Worm (Caenorhabditis elegans) whole organism, L4/young adult: Measurements from ENCODE around the gene H28G03.2.
A peak's percentile ranks its signal among the peaks of the same experiment; 100 is the strongest.

Experiments
- W03F9.2 ChIP-seq: fragments of 150-350 bp; optimal IDR thresholded peaks from 2 replicates; lab custom pipeline; 2014; ENCODE audit warnings: missing biosample characterization, missing genetic modification characterization
- dao-5 ChIP-seq: sonication (generic microtip); optimal IDR thresholded peaks from 2 replicates; lab custom pipeline; 2016; ENCODE audit warnings: missing genotype, missing genetic modification characterization, moderate library complexity, missing compliant biosample characterization
- him-1 ChIP-seq: sonication (generic microtip); optimal IDR thresholded peaks from 2 replicates; lab custom pipeline; 2016; ENCODE audit warnings: missing genotype, missing genetic modification reagents, missing genetic modification characterization, missing compliant biosample characterization

Gene H28G03.2

DNA sequence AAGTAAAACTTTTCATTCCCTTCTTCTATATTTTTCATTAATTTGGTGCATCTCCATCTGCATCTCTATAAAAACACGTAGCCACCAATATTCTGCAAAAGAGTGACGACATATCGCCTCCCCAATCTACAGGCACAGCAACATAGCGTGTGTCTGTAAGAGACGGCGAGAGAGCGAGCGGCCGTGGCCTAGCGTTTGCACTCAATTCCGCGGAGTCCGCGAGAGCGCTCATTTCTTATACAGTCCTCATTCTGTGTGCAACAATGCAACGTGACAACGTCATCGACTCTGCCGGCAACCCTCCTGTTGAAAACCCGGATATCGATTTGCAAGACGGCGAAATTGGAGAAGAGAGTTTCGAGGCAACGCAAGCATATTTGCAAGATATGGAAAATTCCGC is at the start of gene H28G03.2:
H28G03.2 (plus strand) TSS at position 200 of the 400 bp plus-strand sequence.
- TF ChIP-seq dao-5 (tag; lab: Kevin White, UChicago), result no peak
- no peak for TF ChIP-seq W03F9.2 (tag; lab: Kevin White, UChicago)
- no peak for TF ChIP-seq him-1 (tag; lab: Kevin White, UChicago)

DNA sequence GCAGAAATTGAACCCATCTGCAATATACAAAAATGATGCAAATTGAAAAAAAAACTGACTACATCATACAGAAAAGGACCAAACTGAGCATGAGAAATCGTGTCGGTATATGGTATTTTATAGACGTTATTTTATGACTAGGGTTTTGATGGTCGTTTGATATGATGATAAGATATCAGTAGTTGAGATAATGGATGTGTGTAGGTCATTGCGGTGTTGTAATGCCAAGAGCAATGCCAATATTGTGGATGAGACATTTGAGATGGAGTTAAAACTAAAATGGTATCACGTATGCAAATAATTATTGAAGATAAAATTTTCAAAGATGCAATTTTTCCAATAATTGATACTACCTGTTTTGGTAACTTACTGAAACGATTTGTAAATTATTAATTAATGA is 45.9 kb upstream of the H28G03.2 start, which contains the start of gene C31H2.4:
C31H2.4 (minus strand) TSS at position 19 of the 400 bp plus-strand sequence.
- TF ChIP-seq dao-5 (tag; lab: Kevin White, UChicago) (no peak), him-1 (tag; lab: Kevin White, UChicago) (no peak), W03F9.2 (tag; lab: Kevin White, UChicago) (no peak)

DNA sequence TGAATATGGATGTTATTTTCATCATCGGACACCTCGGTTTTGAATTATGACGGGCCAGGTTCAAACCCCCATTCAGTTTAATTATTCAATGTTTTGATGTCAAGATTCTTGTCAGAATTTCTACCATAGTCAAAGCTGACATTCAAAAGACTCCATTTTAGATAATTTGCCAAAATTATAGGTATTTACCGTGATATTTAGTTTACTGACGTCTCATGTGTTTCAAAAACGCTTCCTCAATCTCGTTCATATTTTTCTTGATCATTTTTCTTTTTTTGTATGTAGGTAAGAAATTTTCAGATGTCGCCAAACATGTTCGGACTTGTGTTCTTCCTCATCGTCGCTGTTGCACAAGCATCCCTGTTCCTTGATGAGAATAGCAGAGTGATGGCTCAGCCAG is 42.8 kb upstream of the H28G03.2 start, which contains the start of gene EGAP5.1:
EGAP5.1 (plus strand) TSS at position 301 of the 400 bp plus-strand sequence.
- no peak for TF ChIP-seq W03F9.2 (tag; lab: Kevin White, UChicago)
- TF ChIP-seq dao-5 (tag; lab: Kevin White, UChicago), result no peak
- TF ChIP-seq him-1 (tag; lab: Kevin White, UChicago), result no peak

DNA sequence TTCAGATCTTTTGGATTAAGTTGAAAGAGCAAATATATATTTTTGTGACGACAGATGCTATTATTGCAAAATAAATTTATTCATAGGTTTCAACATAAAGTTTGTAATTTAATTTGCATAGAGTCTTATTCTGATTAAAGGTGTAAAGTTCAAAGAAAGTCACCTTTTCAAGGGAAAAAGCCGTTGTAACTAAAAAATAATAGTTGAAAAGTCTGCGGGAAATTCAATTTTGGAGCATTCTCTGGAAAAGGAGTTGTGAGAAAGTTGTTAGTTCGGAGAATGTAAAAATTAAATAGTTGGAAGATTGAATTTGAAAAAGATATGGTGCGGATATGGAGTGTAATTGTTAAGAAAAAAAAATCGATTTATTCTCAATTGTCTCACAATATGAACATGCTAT is 41.5 kb upstream of the H28G03.2 start:
- TF ChIP-seq dao-5 (tag; lab: Kevin White, UChicago) (no peak), him-1 (tag; lab: Kevin White, UChicago) (no peak), W03F9.2 (tag; lab: Kevin White, UChicago) (no peak)

DNA sequence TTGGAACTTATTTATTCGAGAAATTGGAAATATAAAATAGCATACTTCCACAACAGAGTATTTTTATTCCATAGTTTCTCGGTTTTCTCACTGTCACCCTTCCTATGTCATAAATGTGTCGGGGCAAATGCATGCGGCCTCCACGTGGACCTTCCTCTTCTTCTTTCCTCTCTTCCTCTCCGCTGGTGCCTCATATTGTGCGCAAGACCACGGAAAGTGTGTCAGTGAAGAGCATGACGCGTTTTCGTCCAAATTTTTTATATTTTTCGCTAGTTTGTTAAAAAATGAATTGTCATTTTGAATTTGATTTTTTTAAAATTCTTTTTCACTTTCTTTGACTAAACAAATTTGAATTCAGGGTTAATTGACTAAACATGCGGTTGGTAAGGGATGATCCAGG is 40.5 kb upstream of the H28G03.2 start, which contains the start of gene mans-3:
mans-3 (plus strand) TSS at position 359 of the 400 bp plus-strand sequence.
- TF ChIP-seq him-1 (tag; lab: Kevin White, UChicago) (peak; percentile 64), W03F9.2 (tag; lab: Kevin White, UChicago) (peak; percentile 90), dao-5 (tag; lab: Kevin White, UChicago) (no peak)

DNA sequence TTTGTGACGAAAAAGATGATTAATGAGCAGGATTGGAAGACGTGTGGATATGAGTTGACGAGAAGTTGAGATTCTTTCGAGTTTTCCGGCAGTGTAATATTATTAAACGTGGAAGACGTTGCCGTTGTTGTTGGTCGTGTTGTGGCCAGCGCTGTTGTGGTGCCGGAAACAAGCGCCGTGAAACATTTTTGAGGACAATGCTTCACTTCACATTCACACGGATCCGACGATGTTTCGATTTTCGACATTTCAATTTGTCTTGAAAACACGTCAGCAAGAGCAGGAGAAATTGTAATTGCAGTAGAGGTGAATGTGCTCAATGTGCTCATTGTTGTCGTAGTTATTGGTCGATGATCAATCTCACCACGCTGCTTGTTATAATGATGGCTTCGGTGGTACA is 36.8 kb upstream of the H28G03.2 start:
- TF ChIP-seq W03F9.2 (tag; lab: Kevin White, UChicago) (no peak), dao-5 (tag; lab: Kevin White, UChicago) (no peak)

DNA sequence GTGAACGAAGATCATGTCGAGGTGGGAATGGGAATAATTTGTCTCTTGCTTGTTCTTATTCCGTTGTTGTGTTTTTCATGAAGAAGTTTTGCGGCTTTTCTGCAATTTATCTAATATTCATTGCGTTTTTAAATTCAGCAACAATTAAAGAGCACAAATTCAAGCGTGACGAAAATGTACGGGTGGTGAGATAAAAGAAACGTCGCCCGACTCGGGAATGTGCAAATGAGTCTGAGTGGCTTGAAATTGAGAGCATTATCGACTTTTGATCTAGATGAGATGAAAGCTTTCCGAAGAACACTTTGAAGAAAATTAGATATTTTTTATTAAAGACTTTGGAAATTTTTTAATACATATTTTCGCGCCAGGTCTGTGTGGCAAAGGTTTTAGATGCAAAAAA is 34.5 kb upstream of the H28G03.2 start, which contains the start of gene T03G11.10:
T03G11.10 (minus strand) TSS at position 101 of the 400 bp plus-strand sequence.
- TF ChIP-seq dao-5 (tag; lab: Kevin White, UChicago), result no peak
- TF ChIP-seq W03F9.2 (tag; lab: Kevin White, UChicago), result no peak

DNA sequence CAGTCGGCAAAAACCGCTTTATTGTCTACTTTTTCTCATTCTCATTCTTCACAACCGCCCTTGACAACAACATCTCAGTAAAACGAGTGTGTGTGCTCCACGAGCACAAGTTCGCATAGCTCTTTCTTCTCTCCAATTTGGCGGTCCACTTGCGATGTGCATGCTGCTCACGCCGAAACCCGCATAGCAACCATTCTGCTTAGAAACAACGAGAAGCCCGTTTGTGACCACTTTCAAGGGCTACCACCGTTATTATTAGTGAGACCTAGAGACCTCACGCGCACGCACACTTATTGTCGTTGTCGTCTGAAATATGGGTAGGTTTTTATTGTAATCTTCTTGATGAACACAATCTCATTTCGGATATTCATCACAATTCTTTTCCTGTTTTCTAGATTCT is 31.3 kb upstream of the H28G03.2 start, which contains the start of gene zchc-1A:
zchc-1A (plus strand) TSS at position 114 of the 400 bp plus-strand sequence.
- TF ChIP-seq W03F9.2 (tag; lab: Kevin White, UChicago) (no peak), dao-5 (tag; lab: Kevin White, UChicago) (no peak), him-1 (tag; lab: Kevin White, UChicago) (no peak)

DNA sequence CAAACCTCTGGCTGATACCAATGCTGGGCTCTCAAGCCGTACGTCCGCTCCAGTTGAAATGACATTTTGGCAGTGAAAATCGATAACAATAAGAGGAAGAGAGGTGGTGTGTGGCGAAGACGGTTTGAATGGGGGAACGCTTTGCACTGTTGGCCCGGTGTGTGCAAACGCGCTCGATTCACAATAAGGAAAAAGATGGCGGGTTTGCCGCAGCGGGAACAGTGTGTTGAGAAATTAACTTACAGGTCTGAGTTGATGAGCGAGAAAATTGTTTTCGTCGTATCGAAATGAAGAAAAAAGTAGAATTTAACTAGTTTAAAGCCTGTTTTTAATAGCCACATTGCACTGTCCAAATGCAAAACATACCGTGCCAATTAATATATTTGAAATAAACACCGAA is 26.5 kb upstream of the H28G03.2 start, which contains the start of gene metl-9:
metl-9 (minus strand) TSS at position 101 of the 400 bp plus-strand sequence.
- no peak for TF ChIP-seq W03F9.2 (tag; lab: Kevin White, UChicago)
- no peak for TF ChIP-seq dao-5 (tag; lab: Kevin White, UChicago)
- TF ChIP-seq him-1 (tag; lab: Kevin White, UChicago), result no peak

DNA sequence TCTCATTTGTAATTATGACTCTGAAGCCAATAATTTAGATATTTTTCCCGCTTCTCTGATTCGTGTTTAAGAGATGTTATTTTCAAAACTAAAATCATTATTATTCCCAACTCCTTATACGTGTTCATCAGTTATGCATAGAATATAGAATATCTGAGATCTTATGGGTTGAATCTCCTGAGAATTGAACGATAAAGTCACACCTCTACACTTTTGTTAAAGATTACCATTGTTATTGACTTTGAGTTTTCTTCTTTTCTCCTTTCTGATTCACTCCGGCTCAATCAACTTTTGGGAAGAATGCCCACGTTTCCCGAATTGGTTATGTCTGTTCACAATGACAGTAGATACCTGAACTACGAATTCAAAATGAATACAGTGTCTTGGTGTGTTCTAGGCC is 25.7 kb upstream of the H28G03.2 start, which contains the start of gene sru-48:
sru-48 (plus strand) TSS at position 301 of the 400 bp plus-strand sequence.
- TF ChIP-seq W03F9.2 (tag; lab: Kevin White, UChicago) (no peak), dao-5 (tag; lab: Kevin White, UChicago) (no peak), him-1 (tag; lab: Kevin White, UChicago) (no peak)

DNA sequence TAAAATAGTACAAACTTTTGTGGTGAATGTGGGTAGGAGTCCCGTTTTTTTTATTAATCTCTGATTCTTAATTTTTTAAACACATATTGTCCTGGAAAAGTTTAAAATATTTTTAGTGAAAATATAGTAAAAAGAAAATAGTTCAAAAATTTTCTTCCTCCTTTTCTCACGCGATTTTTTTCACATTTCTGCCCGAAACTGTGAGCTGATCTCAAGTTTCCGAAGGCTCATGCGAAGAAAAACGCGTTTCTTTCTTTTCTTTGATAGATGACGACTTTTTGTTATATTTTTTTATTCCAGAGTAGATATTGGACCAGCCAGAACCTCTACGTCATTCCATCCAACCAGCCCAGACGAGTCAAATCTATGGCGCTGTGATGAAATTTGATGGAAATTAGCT is 21.6 kb upstream of the H28G03.2 start, which contains the start of gene T03G11.9:
T03G11.9 (plus strand) TSS at position 301 of the 400 bp plus-strand sequence.
- no peak for TF ChIP-seq W03F9.2 (tag; lab: Kevin White, UChicago)
- no peak for TF ChIP-seq dao-5 (tag; lab: Kevin White, UChicago)
- TF ChIP-seq him-1 (tag; lab: Kevin White, UChicago), result no peak

DNA sequence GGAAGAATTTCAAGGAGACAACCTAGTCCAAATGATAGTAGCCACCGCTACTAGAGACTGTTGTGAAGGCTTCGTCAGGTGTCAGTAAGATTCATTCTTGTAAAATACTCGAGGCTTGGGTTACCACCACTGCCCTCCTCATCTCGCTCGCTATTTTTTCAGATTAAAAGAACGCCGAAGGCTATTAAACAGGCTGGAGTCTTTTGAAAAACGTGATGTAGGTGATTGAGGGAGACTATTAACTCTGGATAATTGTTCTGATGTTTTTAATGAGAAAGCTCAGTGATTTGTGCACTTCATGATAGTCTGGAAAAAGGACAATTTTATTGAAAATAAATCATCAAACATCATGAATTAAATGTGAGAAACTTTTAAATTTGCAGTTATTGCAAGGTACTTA is 16.6 kb upstream of the H28G03.2 start, which contains the start of gene zig-6:
zig-6 (minus strand) TSS at position 101 of the 400 bp plus-strand sequence.
- TF ChIP-seq W03F9.2 (tag; lab: Kevin White, UChicago) (no peak), him-1 (tag; lab: Kevin White, UChicago) (no peak), dao-5 (tag; lab: Kevin White, UChicago) (no peak)

DNA sequence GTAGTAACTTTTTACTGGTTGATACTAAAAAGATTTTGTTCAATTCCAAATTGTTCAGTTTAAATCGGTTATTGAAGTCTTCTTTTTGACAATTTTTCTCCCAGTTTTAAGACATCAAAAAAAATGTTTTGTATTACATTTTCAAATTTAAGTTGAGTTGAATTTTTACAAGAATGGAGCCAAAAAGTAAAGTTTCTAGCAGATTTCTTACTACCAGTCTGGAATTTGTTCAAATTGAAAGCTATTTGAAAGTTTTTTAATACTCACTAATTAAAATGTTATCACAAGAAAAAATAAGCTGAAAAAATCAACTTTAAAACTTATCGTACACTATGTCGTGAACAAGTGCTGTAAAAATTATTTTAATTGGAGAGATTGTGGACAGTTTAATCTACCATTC is 15.5 kb upstream of the H28G03.2 start:
- TF ChIP-seq dao-5 (tag; lab: Kevin White, UChicago), result no peak
- no peak for TF ChIP-seq him-1 (tag; lab: Kevin White, UChicago)
- TF ChIP-seq W03F9.2 (tag; lab: Kevin White, UChicago), result no peak

DNA sequence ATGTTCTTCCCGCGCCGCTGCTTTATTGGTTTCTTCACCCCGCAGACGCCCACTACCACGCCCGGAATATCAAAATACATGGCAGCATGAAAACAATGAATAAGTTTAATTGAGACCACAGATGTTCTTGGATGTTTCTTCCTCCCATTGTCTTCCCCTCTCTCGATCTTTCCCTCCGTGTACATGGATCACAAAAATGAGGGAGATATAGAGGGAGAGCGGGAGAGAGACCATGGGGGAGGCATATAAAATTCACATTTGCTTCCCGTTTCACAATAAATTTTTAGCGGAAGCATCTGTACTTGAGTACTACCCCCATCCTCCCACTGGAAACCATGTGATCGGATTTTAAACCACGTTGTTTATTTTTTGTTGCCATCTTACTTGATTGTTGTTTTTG is 12.2 kb upstream of the H28G03.2 start:
- TF ChIP-seq him-1 (tag; lab: Kevin White, UChicago), result no peak
- TF ChIP-seq dao-5 (tag; lab: Kevin White, UChicago), result no peak
- no peak for TF ChIP-seq W03F9.2 (tag; lab: Kevin White, UChicago)
